Worm (Caenorhabditis elegans): Measurements from ENCODE around the gene let-413.

The let-413 gene

DNA sequence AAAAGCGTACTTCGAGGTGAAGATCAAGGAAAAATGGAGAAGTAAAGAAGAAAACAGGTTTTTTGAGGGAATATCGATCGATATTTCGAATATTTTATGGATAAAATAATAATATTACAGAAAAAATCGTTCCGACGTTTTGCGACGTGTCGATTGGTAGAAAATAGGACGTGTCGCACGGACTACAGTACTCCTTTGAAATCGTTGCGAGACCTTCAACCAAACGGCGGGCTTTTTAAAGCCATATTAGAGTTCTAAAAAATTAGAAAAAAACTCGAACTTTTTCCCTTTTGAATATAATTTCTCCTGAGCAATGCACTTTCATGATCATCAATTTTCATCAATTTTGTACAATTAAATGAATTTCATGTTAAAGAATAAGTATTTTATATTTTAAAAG lies 32.5 kb upstream of the let-413 start, which contains the start of gene Y97E10AR.4:
Gene Y97E10AR.4 (minus strand): TSS at position 131 of the 400 bp plus-strand sequence.
- no peak for TF ChIP-seq nhr-21 (tag; optimal IDR thresholded peaks at IDR 0.05)
- TF ChIP-seq unc-62 (GFP tag; optimal IDR thresholded peaks at IDR 0.05): no peak
- no peak for TF ChIP-seq sma-3 (GFP tag; optimal IDR thresholded peaks at IDR 0.05)
- no peak for TF ChIP-seq mbf-1 (tag; optimal IDR thresholded peaks at IDR 0.05)
- no peak for TF ChIP-seq nhr-12 (tag; optimal IDR thresholded peaks at IDR 0.05)
- no peak for TF ChIP-seq mab-5 (tag; optimal IDR thresholded peaks at IDR 0.05)
- TF ChIP-seq blmp-1 (tag; optimal IDR thresholded peaks at IDR 0.05; ENCODE audit: insufficient read depth): no peak
- no peak for TF ChIP-seq sma-9 (GFP tag; optimal IDR thresholded peaks at IDR 0.05)
- TF ChIP-seq sma-9 (tag; optimal IDR thresholded peaks at IDR 0.05): no peak
- TF ChIP-seq unc-39 (tag; optimal IDR thresholded peaks at IDR 0.05): no peak
- no peak for TF ChIP-seq ztf-1 (GFP tag; conservative IDR thresholded peaks at IDR 0.05)

- no peak for TF ChIP-seq elt-1 (tag; optimal IDR thresholded peaks at IDR 0.05)
- peak; percentile 53 for TF ChIP-seq C34F6.9 (tag; optimal IDR thresholded peaks at IDR 0.05)
These were observed 30.1 kb upstream of the let-413 start, which contains the start of gene Y97E10AR.3 for ce11 chrV:8007460-8008292. Gene Y97E10AR.3, minus strand, starts transcription at chrV:8007510.

DNA sequence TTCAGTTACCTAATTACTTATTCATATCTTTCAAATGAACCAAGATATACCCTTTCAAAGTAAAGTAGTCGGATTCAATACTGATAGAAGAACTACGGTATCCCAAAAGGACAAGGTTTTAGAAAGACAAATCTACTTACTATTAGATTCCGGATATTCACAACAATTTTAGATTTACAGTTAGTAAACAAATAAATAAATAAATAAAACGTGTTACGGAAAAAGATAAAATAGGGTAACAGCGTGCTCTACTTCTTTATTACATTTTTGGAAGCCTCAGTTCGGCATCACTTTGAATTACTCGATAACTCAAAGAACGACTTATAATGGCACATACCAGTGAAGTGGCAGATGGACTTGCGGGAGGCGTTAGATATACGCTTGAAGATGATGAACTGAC lies 27.4 kb upstream of the let-413 start, which contains the start of gene Y97E10AR.8:
Gene Y97E10AR.8 (plus strand): TSS at position 301 of the 400 bp plus-strand sequence.
- TF ChIP-seq unc-55 (GFP tag; optimal IDR thresholded peaks at IDR 0.05): no peak
- no peak for TF ChIP-seq aly-2 (tag; optimal IDR thresholded peaks at IDR 0.05)

DNA sequence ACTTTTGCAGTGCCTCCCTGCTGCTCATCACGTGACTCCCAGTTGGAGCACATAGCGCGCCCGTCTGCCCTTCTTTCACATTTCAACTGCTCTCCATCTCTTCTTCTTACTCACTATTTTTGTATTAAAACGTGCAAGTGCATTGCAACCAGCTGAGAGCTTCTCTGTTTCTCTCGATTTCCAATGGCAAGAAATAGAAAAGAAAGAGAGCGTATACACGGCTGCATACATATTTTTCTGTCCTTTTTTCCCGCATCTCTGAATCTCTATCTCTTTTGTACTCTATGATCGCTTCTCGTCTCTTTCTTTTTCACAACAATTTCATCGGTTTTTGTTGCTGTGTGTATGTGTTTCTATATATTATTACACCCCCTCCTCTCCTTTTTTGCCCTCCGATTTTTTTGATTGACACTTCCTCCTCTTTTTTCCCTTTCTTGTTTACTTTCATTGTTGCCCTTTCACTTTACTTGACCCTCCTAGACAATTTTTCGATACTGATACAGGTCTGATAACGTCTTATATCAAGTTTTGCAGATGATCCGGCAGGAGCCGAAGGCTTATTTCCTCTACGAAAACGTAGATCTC lies 23.4 kb upstream of the let-413 start, which contains the start of gene Y97E10AR.1:
Gene Y97E10AR.1 (plus strand): TSS at position 535 of the 585 bp plus-strand sequence.
- TF ChIP-seq lsy-2 (tag; optimal IDR thresholded peaks at IDR 0.05) (peak; percentile 33 to 84), ama-1 (optimal IDR thresholded peaks at IDR 0.05) (no peak), ZK546.5 (tag; optimal IDR thresholded peaks at IDR 0.05) (no peak), skn-1 (tag; optimal IDR thresholded peaks at IDR 0.05) (peak; percentile 15), ztf-1 (GFP tag; conservative IDR thresholded peaks at IDR 0.05) (no peak), lin-11 (tag; optimal IDR thresholded peaks at IDR 0.05) (peak; percentile 4), C34F6.9 (tag; optimal IDR thresholded peaks at IDR 0.05) (peak; percentile 98), unc-62 (GFP tag; optimal IDR thresholded peaks at IDR 0.05) (no peak), nhr-12 (tag; optimal IDR thresholded peaks at IDR 0.05) (no peak), snpc-4 (tag; optimal IDR thresholded peaks at IDR 0.05) (peak; percentile 71), nhr-21 (tag; optimal IDR thresholded peaks at IDR 0.05) (no peak), ztf-4 (tag; optimal IDR thresholded peaks at IDR 0.05) (peak; percentile 60), nhr-25 (tag; optimal IDR thresholded peaks at IDR 0.05) (no peak), sma-3 (GFP tag; optimal IDR thresholded peaks at IDR 0.05) (peak; percentile 29), sem-4 (tag; optimal IDR thresholded peaks at IDR 0.05) (peak; percentile 31), nhr-77 (tag; optimal IDR thresholded peaks at IDR 0.05) (no peak), egl-27 (tag; optimal IDR thresholded peaks at IDR 0.05) (peak; percentile 73), aly-2 (tag; optimal IDR thresholded peaks at IDR 0.05) (no peak), lin-39 (tag; optimal IDR thresholded peaks at IDR 0.05) (no peak), zag-1 (tag; optimal IDR thresholded peaks at IDR 0.05) (peak; percentile 79), F13H6.1 (tag; optimal IDR thresholded peaks at IDR 0.05) (peak; percentile 93), lin-13 (GFP tag; optimal IDR thresholded peaks at IDR 0.05) (peak; percentile 46), ztf-11 (tag; optimal IDR thresholded peaks at IDR 0.05) (no peak), elt-3 (tag; optimal IDR thresholded peaks at IDR 0.05) (no peak), mdl-1 (tag; optimal IDR thresholded peaks at IDR 0.05) (peak in 1 of 2 experiments; percentile 86), elt-1 (tag; optimal IDR thresholded peaks at IDR 0.05) (no peak), unc-55 (GFP tag; optimal IDR thresholded peaks at IDR 0.05) (peak; percentile 96), crh-2 (tag; optimal IDR thresholded peaks at IDR 0.05) (peak; percentile 83), nhr-129 (tag; optimal IDR thresholded peaks at IDR 0.05) (peak; percentile 89), sma-9 (GFP tag; optimal IDR thresholded peaks at IDR 0.05) (peak; percentile 93), sma-9 (tag; optimal IDR thresholded peaks at IDR 0.05) (no peak), nhr-6 (tag; optimal IDR thresholded peaks at IDR 0.05) (peak; percentile 65), fos-1 (tag; optimal IDR thresholded peaks at IDR 0.05) (peak; percentile 94), blmp-1 (tag; optimal IDR thresholded peaks at IDR 0.05; ENCODE audit: insufficient read depth) (peak; percentile 92), alr-1 (tag; optimal IDR thresholded peaks at IDR 0.05) (no peak), nhr-23 (tag; optimal IDR thresholded peaks at IDR 0.05) (no peak), R02D3.7 (tag; optimal IDR thresholded peaks at IDR 0.05) (no peak), Y55F3AM.14 (GFP tag; optimal IDR thresholded peaks at IDR 0.05) (peak; percentile 94), nhr-237 (tag; optimal IDR thresholded peaks at IDR 0.05) (no peak), ceh-82 (tag; optimal IDR thresholded peaks at IDR 0.05) (no peak), mab-5 (tag; optimal IDR thresholded peaks at IDR 0.05) (peak; percentile 73)

Data from whole organism, L2 larva.